Fruit fly (Drosophila melanogaster) whole organism, wandering third instar larva: Measurements from ENCODE around the gene Hez.

Experiments
- Abd-B ChIP-seq: fragments of >200 bp; optimal IDR thresholded peaks from 2 replicates; lab custom pipeline; 2017; ENCODE audit warnings: missing biosample characterization, missing genetic modification characterization
- CG32264 ChIP-seq: fragments of 200-800 bp; sonication (Bioruptor generic); optimal IDR thresholded peaks from 2 replicates; lab custom pipeline; 2016; ENCODE audit warnings: missing biosample characterization, missing genetic modification characterization
- CG9705 ChIP-seq: fragments of 200-800 bp; sonication (Bioruptor generic); optimal IDR thresholded peaks from 2 replicates; lab custom pipeline; 2018; ENCODE audit warnings: missing biosample characterization, mild to moderate bottlenecking, missing genetic modification characterization
- CrebA ChIP-seq: fragments of 200-800 bp; sonication (Bioruptor generic); optimal IDR thresholded peaks from 2 replicates; lab custom pipeline; 2016; ENCODE audit warnings: missing biosample characterization, mild to moderate bottlenecking, missing genetic modification characterization, borderline replicate concordance
- Dfd ChIP-seq: fragments of >200 bp; optimal IDR thresholded peaks from 2 replicates; lab custom pipeline; 2017; ENCODE audit warnings: missing biosample characterization, missing genetic modification characterization
- Dif ChIP-seq: fragments of 200-275, 200-300 bp; sonication (Bioruptor generic); optimal IDR thresholded peaks from 2 replicates; lab custom pipeline; 2018; ENCODE audit warnings: missing biosample characterization, missing genetic modification characterization; ENCODE audit not compliant: partially characterized antibody
- GATAd ChIP-seq: sonication (Bioruptor generic); optimal IDR thresholded peaks from 2 replicates; lab custom pipeline; 2016; ENCODE audit warnings: missing biosample characterization, missing genetic modification characterization
- HLH106 ChIP-seq: fragments of 200-800 bp; optimal IDR thresholded peaks from 3 replicates; lab custom pipeline; 2019; ENCODE audit warnings: missing biosample characterization, mild to moderate bottlenecking, missing genetic modification characterization, moderate library complexity
- Hnf4 ChIP-seq: fragments of 200-800 bp; sonication (Bioruptor generic); optimal IDR thresholded peaks from 2 replicates; lab custom pipeline; 2016; ENCODE audit warnings: missing biosample characterization, mild to moderate bottlenecking, missing genetic modification characterization
- Hr78 ChIP-seq: fragments of >200 bp; optimal IDR thresholded peaks from 2 replicates; lab custom pipeline; 2017; ENCODE audit warnings: missing biosample characterization, missing genetic modification characterization
- Hr83 ChIP-seq: fragments of 200-300 bp; sonication (Bioruptor generic); optimal IDR thresholded peaks from 2 replicates; lab custom pipeline; 2016; ENCODE audit warnings: missing biosample characterization, mild to moderate bottlenecking, missing genetic modification characterization, moderate library complexity; ENCODE audit not compliant: poor library complexity, severe bottlenecking
- Jra ChIP-seq: sonication (Bioruptor generic); optimal IDR thresholded peaks from 2 replicates; lab custom pipeline; 2016; ENCODE audit warnings: missing biosample characterization, missing genetic modification characterization
- Mio ChIP-seq: sonication (Bioruptor generic); optimal IDR thresholded peaks from 2 replicates; lab custom pipeline; 2016; ENCODE audit warnings: missing biosample characterization, missing genetic modification characterization
- Myc ChIP-seq: fragments of >200 bp; optimal IDR thresholded peaks from 2 replicates; lab custom pipeline; 2017
- N ChIP-seq: fragments of >200 bp; optimal IDR thresholded peaks from 2 replicates; lab custom pipeline; 2018; ENCODE audit warnings: missing biosample characterization, missing external identifiers, missing genetic modification characterization
- OdsH ChIP-seq: fragments of 200-800 bp; sonication (Bioruptor generic); optimal IDR thresholded peaks from 2 replicates; lab custom pipeline; 2016; ENCODE audit warnings: missing biosample characterization, mild to moderate bottlenecking, missing genetic modification characterization
- Rel ChIP-seq, 2 experiments: fragments of 200-800 bp; sonication (Bioruptor generic) in 1 of 2; optimal IDR thresholded peaks; 2 replicates in 1 of 2; 3 replicates in 1 of 2; lab custom pipeline; 2016 to 2019; ENCODE audit warnings: mild to moderate bottlenecking in 2 of 2, missing biosample characterization in 2 of 2, missing genetic modification characterization in 2 of 2, moderate library complexity in 1 of 2
- Sp1 ChIP-seq: fragments of 200-800 bp; sonication (Bioruptor generic); optimal IDR thresholded peaks from 3 replicates; lab custom pipeline; 2019; ENCODE audit warnings: missing biosample characterization, mild to moderate bottlenecking, missing genetic modification characterization, moderate library complexity
- Vsx2 ChIP-seq: fragments of 200-300, 225-300 bp; sonication (Bioruptor generic); optimal IDR thresholded peaks from 2 replicates; lab custom pipeline; 2018; ENCODE audit warnings: missing biosample characterization, missing genetic modification characterization; ENCODE audit not compliant: partially characterized antibody
- br ChIP-seq: fragments of 200-800 bp; sonication (Bioruptor generic); optimal IDR thresholded peaks from 2 replicates; lab custom pipeline; 2016; ENCODE audit warnings: missing biosample characterization, missing genetic modification characterization
- brk ChIP-seq: fragments of 200-800 bp; sonication (Bioruptor generic); optimal IDR thresholded peaks from 2 replicates; lab custom pipeline; 2016; ENCODE audit warnings: missing biosample characterization, mild to moderate bottlenecking, missing genetic modification characterization
- dl ChIP-seq, 2 experiments: fragments of 175-275, 200-275 bp in 1 of 2; fragments of 200-275 bp in 1 of 2; sonication (Bioruptor generic); optimal IDR thresholded peaks; lab custom pipeline; 2018; ENCODE audit warnings: mild to moderate bottlenecking in 2 of 2, missing biosample characterization in 2 of 2, missing genetic modification characterization in 2 of 2, moderate library complexity in 2 of 2; ENCODE audit not compliant: partially characterized antibody in 2 of 2, insufficient read depth in 1 of 2
- dmrt93B ChIP-seq: fragments of 200-800 bp; sonication (Bioruptor generic); optimal IDR thresholded peaks from 2 replicates; lab custom pipeline; 2018; ENCODE audit warnings: missing biosample characterization, mild to moderate bottlenecking, missing genetic modification characterization
- dsf ChIP-seq: sonication (Bioruptor generic); optimal IDR thresholded peaks from 2 replicates; lab custom pipeline; 2016; ENCODE audit warnings: missing biosample characterization, missing genetic modification characterization, borderline replicate concordance
- ey ChIP-seq: fragments of 200-800 bp; sonication (Bioruptor generic); optimal IDR thresholded peaks from 2 replicates; lab custom pipeline; 2016; ENCODE audit warnings: missing biosample characterization, missing genetic modification characterization
- foxo ChIP-seq, 2 experiments: fragments of 200-800 bp; sonication (Bioruptor generic); optimal IDR thresholded peaks; 2 replicates in 1 of 2; 3 replicates in 1 of 2; lab custom pipeline; 2016 to 2017; ENCODE audit warnings: missing biosample characterization in 2 of 2, missing genetic modification characterization in 2 of 2
- fru ChIP-seq: fragments of 200-800 bp; sonication (Bioruptor generic); optimal IDR thresholded peaks from 3 replicates; lab custom pipeline; 2016; ENCODE audit warnings: missing biosample characterization, mild to moderate bottlenecking, missing genetic modification characterization
- h ChIP-seq: fragments of 200-800 bp; sonication (Bioruptor generic); optimal IDR thresholded peaks from 3 replicates; lab custom pipeline; 2016; ENCODE audit warnings: missing biosample characterization, mild to moderate bottlenecking, missing genetic modification characterization
- jim ChIP-seq: fragments of 175-275, 200-325 bp; sonication (Bioruptor generic); optimal IDR thresholded peaks from 2 replicates; lab custom pipeline; 2016; ENCODE audit warnings: missing biosample characterization, mild to moderate bottlenecking, missing genetic modification characterization
- lola ChIP-seq: fragments of >200 bp; optimal IDR thresholded peaks from 2 replicates; lab custom pipeline; 2017; ENCODE audit warnings: missing biosample characterization, missing genetic modification characterization
- pan ChIP-seq: fragments of >200 bp; optimal IDR thresholded peaks from 2 replicates; lab custom pipeline; 2017
- psq ChIP-seq: fragments of 200-800 bp; sonication (Bioruptor generic); optimal IDR thresholded peaks from 3 replicates; lab custom pipeline; 2017; ENCODE audit warnings: missing biosample characterization, mild to moderate bottlenecking, missing genetic modification characterization, moderate library complexity
- rgr ChIP-seq: fragments of 200-800 bp; sonication (Bioruptor generic); optimal IDR thresholded peaks from 3 replicates; lab custom pipeline; 2016; ENCODE audit warnings: missing biosample characterization, mild to moderate bottlenecking, missing genetic modification characterization
- sage ChIP-seq: fragments of 200-800 bp; sonication (Bioruptor generic); optimal IDR thresholded peaks from 2 replicates; lab custom pipeline; 2016; ENCODE audit warnings: missing biosample characterization, mild to moderate bottlenecking, missing genetic modification characterization
- sv ChIP-seq: fragments of 200-800 bp; sonication (Bioruptor generic); optimal IDR thresholded peaks from 3 replicates; lab custom pipeline; 2016; ENCODE audit warnings: missing biosample characterization, missing genetic modification characterization
- tai ChIP-seq: sonication (Bioruptor generic); optimal IDR thresholded peaks from 2 replicates; lab custom pipeline; 2016; ENCODE audit warnings: missing biosample characterization, missing genetic modification characterization
- usp ChIP-seq: fragments of >200 bp; optimal IDR thresholded peaks from 2 replicates; lab custom pipeline; 2017; ENCODE audit warnings: missing biosample characterization, missing genetic modification characterization
- woc ChIP-seq: sonication (Bioruptor generic); optimal IDR thresholded peaks from 2 replicates; lab custom pipeline; 2016; ENCODE audit warnings: missing biosample characterization, mild to moderate bottlenecking, missing genetic modification characterization

Hez gene

dm6 chr3L:9850114-9850513, 44.4 kb downstream of the Hez start:
- TF ChIP-seq Rel (GFP tag; optimal IDR thresholded peaks at IDR 0.05; lab: Kevin White, UChicago), result no peak
- no peak for TF ChIP-seq Rel (tag; optimal IDR thresholded peaks at IDR 0.05; lab: Kevin White, UChicago)
- TF ChIP-seq Mio (GFP tag; lab: Kevin White, UChicago), result no peak
- TF ChIP-seq sv, result no peak
- no peak for TF ChIP-seq pan
- TF ChIP-seq ey, result no peak
- no peak for TF ChIP-seq lola
- TF ChIP-seq Myc (lab: Kevin White, UChicago), result no peak
- TF ChIP-seq sage, result no peak
- no peak for TF ChIP-seq Sp1 (GFP tag; lab: Kevin White, UChicago)
- no peak for TF ChIP-seq foxo (GFP tag; optimal IDR thresholded peaks at IDR 0.05; lab: Kevin White, UChicago)
- no peak for TF ChIP-seq Abd-B
- TF ChIP-seq tai (GFP tag; lab: Kevin White, UChicago), result no peak
- no peak for TF ChIP-seq Vsx2 (GFP tag; lab: Kevin White, UChicago)

- TF ChIP-seq Mio (GFP tag; lab: Kevin White, UChicago), result no peak
- TF ChIP-seq usp (GFP tag; lab: Kevin White, UChicago), result no peak
- TF ChIP-seq Vsx2 (GFP tag; lab: Kevin White, UChicago), result no peak
- TF ChIP-seq br (GFP tag; lab: Kevin White, UChicago), result no peak
- no peak for TF ChIP-seq dmrt93B
- no peak for TF ChIP-seq Sp1 (GFP tag; lab: Kevin White, UChicago)
- no peak for TF ChIP-seq lola
Observed at dm6 chr3L:9848744-9849143, 45.8 kb downstream of the Hez start.

- TF ChIP-seq Jra, result no peak
- no peak for TF ChIP-seq dmrt93B
- no peak for TF ChIP-seq N (GFP tag; lab: Kevin White, UChicago)
- TF ChIP-seq ey, result peak; percentile 60
- TF ChIP-seq Dif (GFP tag; lab: Kevin White, UChicago), result no peak
- peak; percentile 28 for TF ChIP-seq OdsH (GFP tag; lab: Kevin White, UChicago)
- TF ChIP-seq Abd-B, result no peak
- TF ChIP-seq tai (GFP tag; lab: Kevin White, UChicago), result no peak
- TF ChIP-seq h (GFP tag; lab: Kevin White, UChicago), result peak; percentile 61
- peak; percentile 49 for TF ChIP-seq HLH106 (tag; lab: Kevin White, UChicago)
- TF ChIP-seq Rel (GFP tag; optimal IDR thresholded peaks at IDR 0.05; lab: Kevin White, UChicago), result no peak
- TF ChIP-seq Rel (tag; optimal IDR thresholded peaks at IDR 0.05; lab: Kevin White, UChicago), result no peak
- TF ChIP-seq psq (GFP tag; lab: Kevin White, UChicago), result peak; percentile 44
- no peak for TF ChIP-seq lola
- TF ChIP-seq CrebA (GFP tag; lab: Kevin White, UChicago), result no peak
- no peak for TF ChIP-seq Hr78
- no peak for TF ChIP-seq pan
- no peak for TF ChIP-seq CG9705
- TF ChIP-seq Myc (lab: Kevin White, UChicago), result no peak
- no peak for TF ChIP-seq Hr83 (GFP tag; lab: Kevin White, UChicago)
- no peak for TF ChIP-seq sv
- peak in 1 of 2 experiments; percentile 54 for TF ChIP-seq foxo (GFP tag; optimal IDR thresholded peaks at IDR 0.05; lab: Kevin White, UChicago)
- TF ChIP-seq woc, result peak; percentile 41
- TF ChIP-seq CG32264 (GFP tag; lab: Kevin White, UChicago), result no peak
- TF ChIP-seq dsf (GFP tag; lab: Kevin White, UChicago), result no peak
- TF ChIP-seq usp (GFP tag; lab: Kevin White, UChicago), result no peak
- TF ChIP-seq dl (GFP tag; optimal IDR thresholded peaks at IDR 0.05; lab: Kevin White, UChicago; ENCODE audit: insufficient read depth in 1 of 2, partially characterized antibody in 2 of 2), result no peak
- peak; percentile 32 for TF ChIP-seq br (GFP tag; lab: Kevin White, UChicago)
- no peak for TF ChIP-seq Vsx2 (GFP tag; lab: Kevin White, UChicago)
- peak; percentile 65 for TF ChIP-seq rgr (GFP tag; lab: Kevin White, UChicago)
- TF ChIP-seq Sp1 (GFP tag; lab: Kevin White, UChicago), result peak; percentile 16
- TF ChIP-seq jim (GFP tag; lab: Kevin White, UChicago), result no peak
- no peak for TF ChIP-seq brk (GFP tag; lab: Kevin White, UChicago)
- no peak for TF ChIP-seq Dfd
- no peak for TF ChIP-seq Hnf4 (GFP tag; lab: Kevin White, UChicago)
- TF ChIP-seq GATAd (GFP tag; lab: Kevin White, UChicago), result no peak
- peak; percentile 9 for TF ChIP-seq fru (GFP tag; lab: Kevin White, UChicago)
- TF ChIP-seq Mio (GFP tag; lab: Kevin White, UChicago), result no peak
- TF ChIP-seq sage, result no peak
- TF ChIP-seq, all 38 proteins: peak for 11
Observed at dm6 chr3L:9847420-9847977, 47.0 kb downstream of the Hez start.
